Fruit fly (Drosophila melanogaster) ovary, adult (tissue): ENCODE data around the gene CG8997.

ENCODE experiments used
- CG17801 ChIP-seq: fragments of 200-800 bp; optimal IDR thresholded peaks from 2 replicates; lab custom pipeline; 2019; ENCODE audit warnings: missing biosample characterization, mild to moderate bottlenecking, missing genetic modification characterization, moderate library complexity; ENCODE audit not compliant: partially characterized antibody

CG8997 gene

dm6 chr2L:13845178-13845577 lies at the start of gene CG8997:
Gene CG8997, minus strand, starts transcription at chr2L:13845325.
- no peak for TF ChIP-seq CG17801 (GFP tag; lab: Kevin White, UChicago)

DNA sequence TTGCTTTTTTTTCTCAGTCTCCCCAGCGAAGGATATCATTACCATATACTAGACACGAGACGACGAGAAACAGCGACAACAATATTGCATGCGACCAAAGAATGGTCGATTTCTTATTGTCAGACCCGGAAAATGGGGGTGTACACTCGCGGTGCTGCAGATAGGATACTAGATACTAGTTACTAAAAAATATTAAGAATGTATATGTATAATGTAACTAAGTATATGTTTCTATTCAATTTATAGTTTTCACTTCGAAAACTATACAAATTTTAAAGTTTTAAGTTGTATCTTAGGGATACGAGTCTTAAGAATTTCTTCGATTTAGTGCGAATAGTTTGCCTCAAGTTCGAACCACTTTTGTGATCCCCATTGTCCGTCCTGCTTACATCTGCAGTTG lies 48.3 kb upstream of the CG8997 start:
- no peak for TF ChIP-seq CG17801 (GFP tag; lab: Kevin White, UChicago)

- TF ChIP-seq CG17801 (GFP tag; lab: Kevin White, UChicago), result no peak
These were observed 47.7 kb upstream of the CG8997 start for dm6 chr2L:13892826-13893225.

DNA sequence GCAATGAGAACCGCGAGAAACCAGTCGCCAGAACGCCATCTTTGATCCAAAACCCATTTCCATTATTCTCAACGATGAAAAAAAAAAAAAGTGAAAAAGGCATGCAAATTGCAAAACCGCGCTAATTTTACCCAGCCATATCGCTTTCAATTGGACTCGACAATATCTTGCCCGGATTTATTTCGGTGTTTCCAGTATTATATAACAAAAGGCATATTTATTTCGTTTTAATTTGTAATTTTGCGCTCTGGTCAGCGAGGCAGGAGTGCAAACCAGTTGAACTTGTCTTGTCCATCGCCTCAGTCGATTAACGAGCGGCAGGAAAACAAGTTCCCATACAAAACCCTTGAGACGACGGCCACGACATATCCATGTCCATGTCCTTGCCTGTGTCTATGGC lies 44.8 kb upstream of the CG8997 start:
- no peak for TF ChIP-seq CG17801 (GFP tag; lab: Kevin White, UChicago)

dm6 chr2L:13886326-13887073 lies 41.4 kb upstream of the CG8997 start:
- no peak for TF ChIP-seq CG17801 (GFP tag; lab: Kevin White, UChicago)

dm6 chr2L:13884678-13885303 lies 39.7 kb upstream of the CG8997 start:
- no peak for TF ChIP-seq CG17801 (GFP tag; lab: Kevin White, UChicago)

- TF ChIP-seq CG17801 (GFP tag; lab: Kevin White, UChicago), result no peak
These were observed 39.0 kb upstream of the CG8997 start for dm6 chr2L:13884063-13884656.

dm6 chr2L:13881939-13882338 lies 36.8 kb upstream of the CG8997 start:
- no peak for TF ChIP-seq CG17801 (GFP tag; lab: Kevin White, UChicago)

- TF ChIP-seq CG17801 (GFP tag; lab: Kevin White, UChicago), result no peak
These were observed 36.3 kb upstream of the CG8997 start for dm6 chr2L:13881387-13881902.

DNA sequence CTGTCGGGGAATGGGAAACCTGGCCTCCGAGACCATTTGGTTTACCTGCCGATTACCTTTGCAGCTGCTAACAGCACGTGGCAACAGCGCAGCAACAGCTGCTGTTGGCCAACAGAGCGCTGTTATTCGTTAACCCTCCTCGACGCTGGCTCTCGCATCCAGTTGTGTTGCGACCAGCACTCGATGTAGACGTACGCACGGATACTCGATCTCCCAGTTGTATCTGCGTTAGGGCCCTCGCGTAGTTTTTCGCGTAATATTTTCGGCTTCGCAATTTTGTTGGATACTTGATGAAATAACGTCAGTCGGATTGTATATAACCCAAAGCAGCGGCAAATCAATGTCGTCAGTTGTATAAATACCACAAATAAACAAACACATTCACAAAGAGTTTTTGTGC lies 33.7 kb upstream of the CG8997 start:
- peak; percentile 54 for TF ChIP-seq CG17801 (GFP tag; lab: Kevin White, UChicago)

DNA sequence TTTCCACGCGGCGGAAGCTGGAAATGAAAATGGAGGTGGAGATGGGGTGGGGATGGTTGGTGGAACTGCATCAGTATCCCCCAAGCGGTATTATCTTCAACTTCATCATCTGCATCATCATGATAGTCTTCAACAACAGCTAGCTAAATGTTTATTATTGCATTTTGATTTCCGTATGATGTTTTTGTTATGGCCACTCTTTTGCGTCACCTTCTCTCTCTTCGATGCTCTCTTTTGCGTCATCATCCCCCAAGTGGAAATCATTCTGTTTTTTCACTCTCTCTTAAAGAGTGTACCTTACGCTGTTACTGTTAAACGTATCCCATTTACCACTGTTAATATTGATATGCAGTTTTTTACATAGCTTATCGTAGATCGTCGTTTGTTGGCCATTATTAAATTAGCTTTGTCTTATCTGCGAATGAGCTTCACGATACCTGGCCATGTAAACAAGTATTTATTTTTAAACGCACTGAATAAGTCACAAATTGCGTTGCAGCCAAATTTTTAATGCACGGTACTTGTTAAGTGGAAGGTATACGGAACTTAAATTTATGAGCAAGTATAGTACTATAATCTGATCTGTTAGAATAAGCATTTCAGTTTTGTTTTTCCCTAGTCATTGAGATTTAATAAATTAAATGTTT lies 32.9 kb upstream of the CG8997 start:
- no peak for TF ChIP-seq CG17801 (GFP tag; lab: Kevin White, UChicago)

DNA sequence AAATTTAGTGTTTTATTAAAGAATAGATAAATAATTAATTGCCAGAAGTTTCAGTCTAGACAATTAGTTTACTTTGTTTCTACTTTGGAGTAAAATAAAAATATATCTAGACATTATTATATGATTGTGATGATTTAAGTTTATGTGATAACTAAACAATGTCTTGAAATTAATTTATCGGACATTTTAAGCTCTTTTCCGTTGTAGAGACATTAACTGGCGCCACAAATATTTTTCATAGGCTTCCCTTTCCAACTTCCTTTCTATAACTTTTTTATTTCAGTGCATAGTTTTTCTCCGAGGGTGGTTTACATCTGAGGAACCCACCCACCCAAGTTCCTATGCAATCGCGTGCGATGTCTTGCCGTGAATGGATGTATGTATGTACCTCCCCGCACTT lies 31.6 kb upstream of the CG8997 start:
- no peak for TF ChIP-seq CG17801 (GFP tag; lab: Kevin White, UChicago)

DNA sequence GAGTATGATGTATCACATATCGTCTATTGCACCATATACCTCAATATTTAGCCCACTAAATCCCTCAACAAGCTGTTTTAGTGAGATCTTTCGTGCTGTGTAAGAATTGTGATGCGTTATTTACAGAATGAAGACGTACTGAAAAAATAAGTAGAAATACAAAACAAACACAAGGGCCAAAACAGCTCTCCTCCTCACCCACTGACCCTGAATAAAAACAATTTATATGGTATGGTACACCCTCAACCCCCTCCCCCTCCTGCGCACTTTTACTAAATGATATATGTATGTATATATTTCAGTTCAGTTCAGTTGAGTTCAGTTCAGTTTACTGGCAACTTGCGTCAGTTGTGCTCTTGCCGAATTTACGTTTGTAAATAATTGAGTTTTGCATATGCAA lies 28.0 kb upstream of the CG8997 start:
- TF ChIP-seq CG17801 (GFP tag; lab: Kevin White, UChicago), result no peak

dm6 chr2L:13869400-13869799 lies 24.3 kb upstream of the CG8997 start:
- TF ChIP-seq CG17801 (GFP tag; lab: Kevin White, UChicago), result no peak

dm6 chr2L:13867653-13868052 lies 22.5 kb upstream of the CG8997 start:
- TF ChIP-seq CG17801 (GFP tag; lab: Kevin White, UChicago), result no peak
